Worm (Caenorhabditis elegans) whole organism, late embryonic: ENCODE results near the gene mrp-5.

Experiments used
- ceh-14 ChIP-seq: sonication (generic microtip); optimal IDR thresholded peaks from 2 replicates; lab custom pipeline; 2016; ENCODE audit warnings: missing genotype, missing genetic modification characterization, missing compliant biosample characterization
- ceh-2 ChIP-seq: sonication (generic microtip); optimal IDR thresholded peaks from 2 replicates; lab custom pipeline; 2016; ENCODE audit warnings: missing genotype, missing genetic modification characterization, missing compliant biosample characterization
- sox-4 ChIP-seq: sonication (generic microtip); optimal IDR thresholded peaks from 2 replicates; lab custom pipeline; 2017; ENCODE audit warnings: mild to moderate bottlenecking, missing genetic modification characterization, inconsistent platforms, missing compliant biosample characterization
- ttx-3 ChIP-seq: sonication (generic microtip); optimal IDR thresholded peaks from 2 replicates; lab custom pipeline; 2016; ENCODE audit warnings: missing genetic modification reagents, missing genetic modification characterization, missing compliant biosample characterization
- unc-86 ChIP-seq: sonication (generic microtip); optimal IDR thresholded peaks from 2 replicates; lab custom pipeline; 2016; ENCODE audit warnings: missing genetic modification characterization, missing compliant biosample characterization

DNA sequence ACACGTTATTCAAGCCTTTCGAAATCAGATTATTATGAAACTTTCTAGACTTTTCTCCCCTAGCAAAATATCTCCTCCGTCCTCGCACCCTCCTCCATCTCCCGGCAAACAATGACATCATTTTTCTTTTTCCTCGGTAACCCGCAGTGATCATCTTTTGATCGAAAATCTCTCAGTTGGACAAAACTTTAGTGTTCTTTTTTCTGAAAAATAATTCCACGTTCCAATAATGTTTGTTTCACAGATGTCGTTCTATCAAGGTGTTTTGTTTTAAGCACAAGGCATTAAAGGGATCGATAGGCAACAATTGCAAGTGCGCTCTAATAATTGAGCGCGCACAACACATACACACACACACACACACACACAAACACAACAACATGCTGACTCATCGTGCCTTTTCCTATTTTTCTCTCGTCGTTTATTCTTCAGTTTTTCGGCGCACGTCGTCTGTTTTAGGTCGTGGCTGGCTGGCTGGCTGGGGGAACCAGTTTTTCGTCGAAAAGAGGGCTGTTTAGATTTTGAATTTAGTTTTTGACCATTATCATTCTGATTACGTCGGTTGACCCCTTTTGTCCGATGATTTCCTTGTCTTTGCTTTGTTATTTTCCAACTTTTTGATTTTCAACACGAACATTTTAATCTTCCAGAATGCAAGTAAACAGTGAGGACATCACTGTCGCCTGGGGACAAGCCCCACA, 29.5 kb upstream of the mrp-5 start, which contains the start of gene F20D1.3:
- TF ChIP-seq ceh-14 (tag; lab: Kevin White, UChicago) (no peak), ceh-2 (tag; lab: Kevin White, UChicago) (no peak), ttx-3 (tag; lab: Kevin White, UChicago) (no peak), unc-86 (tag; lab: Kevin White, UChicago) (no peak), sox-4 (tag; lab: Kevin White, UChicago) (no peak)
